Fruit fly (Drosophila melanogaster) whole organism, embryonic: Measurements from ENCODE around the gene CG7565.
A peak's percentile ranks its signal among the peaks of the same experiment; 100 is the strongest.

Experiments used
- Abd-B ChIP-seq: fragments of 200-800 bp; sonication (Bioruptor generic); optimal IDR thresholded peaks from 2 replicates; lab custom pipeline; 2018; ENCODE audit warnings: missing biosample characterization, mild to moderate bottlenecking, missing genetic modification characterization, moderate library complexity
- Awh ChIP-seq: fragments of 200-800 bp; sonication (Bioruptor generic); IDR thresholded peaks from 2 replicates; pipeline ENCODE4, ENCODE4 v1.3.6; 2022; ENCODE audit warnings: missing biosample characterization, missing genetic modification characterization
- CG10654 ChIP-seq: fragments of 200-800 bp; sonication (Bioruptor generic); optimal IDR thresholded peaks from 2 replicates; lab custom pipeline; 2016; ENCODE audit warnings: missing biosample characterization, missing genetic modification characterization
- CG11504 ChIP-seq: fragments of 200-800 bp; sonication (Bioruptor generic); optimal IDR thresholded peaks from 3 replicates; lab custom pipeline; 2019; ENCODE audit warnings: missing biosample characterization, mild to moderate bottlenecking, missing genetic modification characterization, moderate library complexity
- CG14860 ChIP-seq: fragments of 200-800 bp; sonication (Bioruptor generic); IDR thresholded peaks from 3 replicates; pipeline ENCODE4 v1.3.6; 2022; ENCODE audit warnings: missing biosample characterization, missing genetic modification characterization; ENCODE audit not compliant: partially characterized antibody
- CG16779 ChIP-seq: fragments of 200-800 bp; sonication (Bioruptor generic); IDR thresholded peaks from 2 replicates; pipeline ENCODE4 v1.3.6; 2022; ENCODE audit warnings: missing biosample characterization, missing genetic modification characterization
- CG16815 ChIP-seq: fragments of 200-800 bp; sonication (Bioruptor generic); optimal IDR thresholded peaks from 3 replicates; lab custom pipeline; 2017; ENCODE audit warnings: missing biosample characterization, mild to moderate bottlenecking, missing genetic modification characterization
- CG17186 ChIP-seq: fragments of 200-800 bp; sonication (Bioruptor generic); optimal IDR thresholded peaks from 3 replicates; lab custom pipeline; 2017; ENCODE audit warnings: missing biosample characterization, missing genetic modification reagents, missing genetic modification characterization
- CG17328 ChIP-seq: fragments of 200-800 bp; sonication (Bioruptor generic); IDR thresholded peaks from 2 replicates; pipeline ENCODE4 v1.3.6; 2022; ENCODE audit warnings: missing biosample characterization, missing genetic modification characterization
- CG17385 ChIP-seq: fragments of 200-800 bp; sonication (Bioruptor generic); optimal IDR thresholded peaks from 3 replicates; lab custom pipeline; 2018; ENCODE audit warnings: missing biosample characterization, mild to moderate bottlenecking, missing genetic modification characterization
- CG18764 ChIP-seq: fragments of 200-800 bp; sonication (Bioruptor generic); optimal IDR thresholded peaks from 3 replicates; lab custom pipeline; 2016; ENCODE audit warnings: missing biosample characterization, missing genetic modification characterization
- CG32767 ChIP-seq: fragments of 200-800 bp; sonication (Bioruptor generic); IDR thresholded peaks from 2 replicates; pipeline ENCODE4 v1.3.6; 2022; ENCODE audit warnings: missing biosample characterization, missing genetic modification characterization
- CG34376 ChIP-seq: fragments of 200-800 bp; sonication (Bioruptor generic); optimal IDR thresholded peaks from 2 replicates; lab custom pipeline; 2018; ENCODE audit warnings: missing biosample characterization, mild to moderate bottlenecking, missing genetic modification characterization
- CG4282 ChIP-seq: fragments of 200-800 bp; sonication (Bioruptor generic); optimal IDR thresholded peaks from 2 replicates; lab custom pipeline; 2016; ENCODE audit warnings: missing biosample characterization, missing genetic modification characterization
- CG6272 ChIP-seq: fragments of 200-800 bp; sonication (Bioruptor generic); IDR thresholded peaks from 2 replicates; pipeline ENCODE4 v1.3.6; 2022; ENCODE audit warnings: missing biosample characterization, missing genetic modification characterization
- CG6765 ChIP-seq: fragments of 200-800 bp; sonication (Bioruptor generic); optimal IDR thresholded peaks from 3 replicates; lab custom pipeline; 2017; ENCODE audit warnings: missing biosample characterization, mild to moderate bottlenecking, missing genetic modification characterization
- CG6813 ChIP-seq: fragments of 200-800 bp; sonication (Bioruptor generic); optimal IDR thresholded peaks from 2 replicates; lab custom pipeline; 2017; ENCODE audit warnings: missing biosample characterization, missing genetic modification characterization, mild to moderate bottlenecking, moderate library complexity, missing genetic modification reagents
- CG7372 ChIP-seq: fragments of 200-800 bp; sonication (Bioruptor generic); IDR thresholded peaks from 2 replicates; pipeline ENCODE4 v1.3.6; 2022; ENCODE audit warnings: missing biosample characterization, missing genetic modification characterization
- CG7928 ChIP-seq: fragments of 200-800 bp; sonication (Bioruptor generic); optimal IDR thresholded peaks from 2 replicates; lab custom pipeline; 2017; ENCODE audit warnings: missing biosample characterization, mild to moderate bottlenecking, missing genetic modification characterization
- CG8290 ChIP-seq, 3 experiments: fragments of 200-800 bp; sonication (Bioruptor generic); optimal IDR thresholded peaks; 2 replicates each; lab custom pipeline; 2016 to 2019; ENCODE audit warnings: missing biosample characterization in 3 of 3, missing genetic modification characterization in 3 of 3, mild to moderate bottlenecking in 2 of 3, moderate library complexity in 1 of 3
- CG9932 ChIP-seq: fragments of 200-800 bp; sonication (Bioruptor generic); IDR thresholded peaks from 2 replicates; pipeline ENCODE4 v1.3.6; 2022; ENCODE audit warnings: missing biosample characterization, missing genetic modification characterization
- Deaf1 ChIP-seq: fragments of 200-800 bp; optimal IDR thresholded peaks from 3 replicates; lab custom pipeline; 2019; ENCODE audit warnings: missing biosample characterization, mild to moderate bottlenecking, missing genetic modification characterization, moderate library complexity
- Doc3 ChIP-seq: fragments of 200-800 bp; sonication (Bioruptor generic); IDR thresholded peaks from 3 replicates; pipeline ENCODE4 v1.3.6; 2022; ENCODE audit warnings: missing biosample characterization, missing genetic modification characterization; ENCODE audit not compliant: partially characterized antibody
- Dp ChIP-seq: fragments of 200-800 bp; sonication (Bioruptor generic); optimal IDR thresholded peaks from 2 replicates; lab custom pipeline; 2018; ENCODE audit warnings: missing biosample characterization, mild to moderate bottlenecking, missing genetic modification characterization, moderate library complexity
- Eip74EF ChIP-seq, 2 experiments: fragments of 200-800 bp in 1 of 2; fragments of >200 bp in 1 of 2; sonication (Bioruptor generic) in 1 of 2; optimal IDR thresholded peaks; 2 replicates each; lab custom pipeline; 2017 to 2019; ENCODE audit warnings: missing biosample characterization in 2 of 2, missing genetic modification characterization in 2 of 2, mild to moderate bottlenecking in 1 of 2, moderate library complexity in 1 of 2
- HLH54F ChIP-seq: fragments of 200-800 bp; sonication (Bioruptor generic); optimal IDR thresholded peaks from 3 replicates; lab custom pipeline; 2016; ENCODE audit warnings: missing biosample characterization, missing genetic modification characterization
- Mad ChIP-seq: fragments of 200-800 bp; sonication (Bioruptor generic); optimal IDR thresholded peaks from 2 replicates; lab custom pipeline; 2016; ENCODE audit warnings: missing biosample characterization, missing genetic modification characterization
- Med ChIP-seq: fragments of 200-800 bp; sonication (Bioruptor generic); peaks from one replicate; lab custom pipeline; 2016; ENCODE audit warnings: missing biosample characterization, missing genetic modification characterization, mild to moderate bottlenecking, inconsistent platforms, moderate library complexity
- Mrtf ChIP-seq: fragments of 200-800 bp; sonication (Bioruptor generic); IDR thresholded peaks from 3 replicates; pipeline ENCODE4 v1.3.6; 2022; ENCODE audit warnings: missing biosample characterization, missing genetic modification characterization
- NC2β ChIP-seq: fragments of 200-800 bp; sonication (Bioruptor generic); optimal IDR thresholded peaks from 2 replicates; lab custom pipeline; 2016; ENCODE audit warnings: missing biosample characterization, missing genetic modification characterization
- YL-1 ChIP-seq: fragments of 200-800 bp; sonication (Bioruptor generic); optimal IDR thresholded peaks from 3 replicates; lab custom pipeline; 2017; ENCODE audit warnings: missing biosample characterization, mild to moderate bottlenecking, missing genetic modification characterization
- ase ChIP-seq: fragments of 200-800 bp; sonication (Bioruptor generic); IDR thresholded peaks from 3 replicates; pipeline ENCODE4 v1.3.6; 2022; ENCODE audit warnings: missing biosample characterization, missing genetic modification characterization
- da ChIP-seq: fragments of 200-800 bp; sonication (Bioruptor generic); optimal IDR thresholded peaks from 2 replicates; lab custom pipeline; 2016; ENCODE audit warnings: missing biosample characterization, missing genetic modification characterization
- en ChIP-seq: fragments of 200-800 bp; sonication (Bioruptor generic); optimal IDR thresholded peaks from 2 replicates; lab custom pipeline; 2016; ENCODE audit warnings: missing biosample characterization, missing genetic modification characterization
- esg ChIP-seq: fragments of 200-800 bp; sonication (Bioruptor generic); conservative IDR thresholded peaks from 2 replicates; pipeline ENCODE4 v1.3.6; 2022; ENCODE audit warnings: missing biosample characterization, missing genetic modification characterization
- fd64A ChIP-seq: fragments of 200-800 bp; sonication (Bioruptor generic); optimal IDR thresholded peaks from 3 replicates; lab custom pipeline; 2018; ENCODE audit warnings: missing biosample characterization, mild to moderate bottlenecking, missing genetic modification characterization
- gce ChIP-seq: fragments of 200-800 bp; sonication (Bioruptor generic); IDR thresholded peaks from 3 replicates; pipeline ENCODE4 v1.3.6; 2022; ENCODE audit warnings: missing biosample characterization, missing genetic modification characterization
- gcm ChIP-seq: fragments of 200-800 bp; sonication (Bioruptor generic); optimal IDR thresholded peaks from 2 replicates; lab custom pipeline; 2019; ENCODE audit warnings: missing biosample characterization, mild to moderate bottlenecking, missing genetic modification characterization, moderate library complexity
- h ChIP-seq: fragments of >200 bp; optimal IDR thresholded peaks from 2 replicates; lab custom pipeline; 2017
- hbn ChIP-seq: fragments of 200-800 bp; sonication (Bioruptor generic); IDR thresholded peaks from 2 replicates; pipeline ENCODE4 v1.3.6; 2022; ENCODE audit warnings: missing biosample characterization, missing genetic modification characterization; ENCODE audit not compliant: partially characterized antibody
- jumu ChIP-seq: fragments of 200-800 bp; sonication (Bioruptor generic); optimal IDR thresholded peaks from 3 replicates; lab custom pipeline; 2016; ENCODE audit warnings: missing biosample characterization, missing genetic modification characterization
- pan ChIP-seq, 4 experiments: fragments of >200 bp in 3 of 4; fragments of 200-800 bp in 1 of 4; sonication (Bioruptor generic) in 1 of 4; optimal IDR thresholded peaks in 3 of 4; IDR thresholded peaks in 1 of 4; 2 replicates each; pipeline versions ENCODE4 v1.3.6 to Lab custom; 2017 to 2022; ENCODE audit warnings: missing biosample characterization in 2 of 4, missing genetic modification characterization in 2 of 4, mixed read lengths in 1 of 4
- prd ChIP-seq, 3 experiments: fragments of >200 bp in 2 of 3; fragments of 200-800 bp in 1 of 3; sonication (Bioruptor generic) in 1 of 3; optimal IDR thresholded peaks in 2 of 3; IDR thresholded peaks in 1 of 3; 2 replicates in 2 of 3; 3 replicates in 1 of 3; pipeline versions ENCODE4 v1.3.6 to Lab custom; 2017 to 2022; ENCODE audit warnings: missing biosample characterization in 1 of 3, missing genetic modification characterization in 1 of 3
- pum ChIP-seq: fragments of 200-800 bp; sonication (Bioruptor generic); optimal IDR thresholded peaks from 2 replicates; lab custom pipeline; 2016; ENCODE audit warnings: missing biosample characterization, missing genetic modification characterization
- scrt ChIP-seq: fragments of 200-800 bp; sonication (Bioruptor generic); optimal IDR thresholded peaks from 2 replicates; lab custom pipeline; 2018; ENCODE audit warnings: missing biosample characterization, mild to moderate bottlenecking, missing genetic modification characterization, moderate library complexity
- sens ChIP-seq: fragments of 200-800 bp; sonication (Bioruptor generic); peaks from one replicate; lab custom pipeline; 2016; ENCODE audit warnings: missing biosample characterization, missing genetic modification characterization
- slbo ChIP-seq: fragments of 200-800 bp; sonication (Bioruptor generic); IDR thresholded peaks from 2 replicates; pipeline ENCODE4 v1.3.6; 2022; ENCODE audit warnings: missing biosample characterization, missing genetic modification characterization
- unpg ChIP-seq: fragments of 200-800 bp; sonication (Bioruptor generic); optimal IDR thresholded peaks from 3 replicates; lab custom pipeline; 2018; ENCODE audit warnings: missing biosample characterization, mild to moderate bottlenecking, missing genetic modification characterization, moderate library complexity
- vvl ChIP-seq: fragments of 200-800 bp; sonication (Bioruptor generic); IDR thresholded peaks from 2 replicates; pipeline ENCODE4 v1.3.6; 2022; ENCODE audit warnings: missing biosample characterization, missing genetic modification characterization

Gene CG7565

dm6 chr3L:8041461-8042110 lies 50.0 kb downstream of the CG7565 start (continued):
- no peak for TF ChIP-seq gcm
- no peak for TF ChIP-seq unpg (GFP tag; lab: Kevin White, UChicago)
- TF ChIP-seq Mrtf, result no peak
- TF ChIP-seq CG6813 (GFP tag; lab: Kevin White, UChicago), result no peak
- TF ChIP-seq Deaf1 (tag; lab: Kevin White, UChicago), result no peak
- peak; percentile 32; the same call in 1 of the 2 replicates for TF ChIP-seq Awh (GFP tag; lab: Robert Waterston, UW)
- no peak for TF ChIP-seq Med (GFP tag; lab: Kevin White, UChicago)
- no peak for TF ChIP-seq CG7928 (GFP tag; lab: Kevin White, UChicago)
- TF ChIP-seq esg, result peak; percentile 33; the same call in 1 of the 2 replicates
- TF ChIP-seq CG14860 (GFP tag; lab: Robert Waterston, UW), result no peak
- TF ChIP-seq ase (GFP tag; lab: Robert Waterston, UW), result no peak
- no peak for TF ChIP-seq CG10654 (GFP tag; lab: Kevin White, UChicago)
- no peak for TF ChIP-seq sens (GFP tag; lab: Kevin White, UChicago)
- no peak for TF ChIP-seq pum (GFP tag; lab: Kevin White, UChicago)
- no peak for TF ChIP-seq CG6272 (GFP tag; lab: Robert Waterston, UW)
- no peak for TF ChIP-seq da
- no peak for TF ChIP-seq CG16815 (GFP tag; lab: Kevin White, UChicago)
- TF ChIP-seq CG6765 (GFP tag; lab: Kevin White, UChicago), result no peak
- peak; percentile 69 for TF ChIP-seq CG11504 (tag; lab: Kevin White, UChicago)
- no peak for TF ChIP-seq CG4282 (GFP tag; lab: Kevin White, UChicago)
- TF ChIP-seq gce, result no peak
- TF ChIP-seq slbo (GFP tag; lab: Robert Waterston, UW), result no peak
- no peak for TF ChIP-seq jumu (GFP tag; lab: Kevin White, UChicago)
- no peak for TF ChIP-seq hbn (GFP tag; lab: Robert Waterston, UW)
- no peak for TF ChIP-seq CG18764 (GFP tag; lab: Kevin White, UChicago)
- TF ChIP-seq Eip74EF (GFP tag; optimal IDR thresholded peaks at IDR 0.05; lab: Kevin White, UChicago), result peak in 1 of 2 experiments; percentile 82
- TF ChIP-seq CG32767 (GFP tag; lab: Robert Waterston, UW), result no peak
- no peak for TF ChIP-seq h (lab: Kevin White, UChicago)
- TF ChIP-seq fd64A, result no peak
- TF ChIP-seq NC2β (GFP tag; lab: Kevin White, UChicago), result no peak
- TF ChIP-seq prd (optimal IDR thresholded peaks at IDR 0.05; lab: Kevin White, UChicago), result no peak
- no peak; the same call in 2 of the 3 replicates for TF ChIP-seq prd (GFP tag; IDR thresholded peaks at IDR 0.05; lab: Robert Waterston, UW)
- TF ChIP-seq Doc3, result no peak
- TF ChIP-seq CG17328 (GFP tag; lab: Robert Waterston, UW), result no peak
- TF ChIP-seq HLH54F (GFP tag; lab: Kevin White, UChicago), result no peak
- TF ChIP-seq CG17186, result no peak
- TF ChIP-seq scrt (GFP tag; lab: Kevin White, UChicago), result peak; percentile 1
- no peak for TF ChIP-seq CG9932 (GFP tag; lab: Robert Waterston, UW)
- no peak for TF ChIP-seq en (GFP tag; lab: Kevin White, UChicago)
- TF ChIP-seq CG16779 (GFP tag; lab: Robert Waterston, UW), result no peak
- no peak for TF ChIP-seq Mad
- TF ChIP-seq pan (optimal IDR thresholded peaks at IDR 0.05; lab: Kevin White, UChicago), result no peak
- peak in 1 of 2 experiments; percentile 53 for TF ChIP-seq pan (GFP tag; optimal IDR thresholded peaks at IDR 0.05 in 1 of 2, IDR thresholded peaks at IDR 0.05 in 1 of 2)
- no peak for TF ChIP-seq YL-1 (GFP tag; lab: Kevin White, UChicago)
- no peak for TF ChIP-seq CG34376 (GFP tag; lab: Kevin White, UChicago)
- TF ChIP-seq Abd-B (GFP tag; lab: Kevin White, UChicago), result no peak
- peak; percentile 84 for TF ChIP-seq vvl
- TF ChIP-seq CG8290 (GFP tag; optimal IDR thresholded peaks at IDR 0.05; lab: Kevin White, UChicago), result no peak
- no peak for TF ChIP-seq CG8290 (tag; optimal IDR thresholded peaks at IDR 0.05; lab: Kevin White, UChicago)
- no peak for TF ChIP-seq Dp
- TF ChIP-seq CG17385 (GFP tag; lab: Kevin White, UChicago), result no peak
- TF ChIP-seq CG7372 (GFP tag; lab: Robert Waterston, UW), result no peak
